Worm (Caenorhabditis elegans) whole organism, L1 larva: Measurements from ENCODE around the gene try-9.
A peak's percentile ranks its signal among the peaks of the same experiment; 100 is the strongest.

ENCODE experiments used
- C04F5.9 ChIP-seq: sonication (generic microtip); optimal IDR thresholded peaks from 2 replicates; lab custom pipeline; 2016; ENCODE audit warnings: missing genetic modification characterization, missing compliant biosample characterization
- aha-1 ChIP-seq: fragments of 150-350 bp; optimal IDR thresholded peaks from 2 replicates; lab custom pipeline; 2014; ENCODE audit warnings: missing biosample characterization, missing genetic modification characterization
- ama-1 ChIP-seq: fragments of 150-350 bp; optimal IDR thresholded peaks from 2 replicates; lab custom pipeline; 2014
- ceh-63 ChIP-seq: fragments of 200-800 bp; sonication (Bioruptor generic); optimal IDR thresholded peaks from 2 replicates; lab custom pipeline; 2018; ENCODE audit warnings: mild to moderate bottlenecking, missing genetic modification characterization, missing compliant biosample characterization
- ceh-8 ChIP-seq: fragments of 200-800 bp; sonication (Bioruptor generic); optimal IDR thresholded peaks from 2 replicates; lab custom pipeline; 2018; ENCODE audit warnings: mild to moderate bottlenecking, missing genetic modification characterization, moderate library complexity, missing compliant biosample characterization
- ceh-82 ChIP-seq, 3 experiments: fragments of 150-350 bp in 1 of 3; sonication (generic microtip) in 2 of 3; optimal IDR thresholded peaks; 2 replicates each; lab custom pipeline; 2014 to 2017; ENCODE audit warnings: missing biosample characterization in 3 of 3, missing genetic modification characterization in 3 of 3
- dpl-1 ChIP-seq, 3 experiments: fragments of 150-350 bp in 2 of 3; sonication (generic microtip) in 1 of 3; optimal IDR thresholded peaks; 2 replicates each; lab custom pipeline; 2014 to 2017; ENCODE audit warnings: missing biosample characterization in 3 of 3, missing genetic modification characterization in 3 of 3, missing genetic modification reagents in 3 of 3
- dsc-1 ChIP-seq: sonication (generic microtip); optimal IDR thresholded peaks from 2 replicates; lab custom pipeline; 2016; ENCODE audit warnings: mild to moderate bottlenecking, missing genetic modification characterization, missing compliant biosample characterization
- efl-1 ChIP-seq, 4 experiments: fragments of 150-350 bp; optimal IDR thresholded peaks in 3 of 4; peaks in 1 of 4; 1 replicate in 1 of 4; 2 replicates in 3 of 4; lab custom pipeline; 2014; ENCODE audit warnings: missing biosample characterization in 2 of 4, missing genetic modification characterization in 2 of 4, missing genetic modification reagents in 2 of 4
- efl-3 ChIP-seq: fragments of 200-800 bp; sonication (Bioruptor generic); optimal IDR thresholded peaks from 2 replicates; lab custom pipeline; 2018; ENCODE audit warnings: mild to moderate bottlenecking, missing genetic modification characterization, missing compliant biosample characterization
- egl-27 ChIP-seq, 2 experiments: fragments of 150-350 bp in 1 of 2; sonication (generic microtip); optimal IDR thresholded peaks; 3 replicates each; lab custom pipeline; 2017 to 2018; ENCODE audit warnings: missing biosample characterization in 2 of 2, missing genetic modification characterization in 2 of 2, missing genetic modification reagents in 2 of 2
- elt-3 ChIP-seq, 6 experiments: fragments of 150-350 bp in 1 of 6; sonication (generic microtip); optimal IDR thresholded peaks; 2 replicates each; lab custom pipeline; 2017 to 2018; ENCODE audit warnings: missing biosample characterization in 6 of 6, missing genetic modification characterization in 6 of 6, inconsistent platforms in 1 of 6
- ets-5 ChIP-seq: fragments of 200-800 bp; sonication (Bioruptor generic); IDR thresholded peaks from 2 replicates; pipeline ENCODE4 v1.3.6; 2022; ENCODE audit warnings: missing genetic modification characterization, missing compliant biosample characterization
- fkh-10 ChIP-seq: sonication (generic microtip); optimal IDR thresholded peaks from 2 replicates; lab custom pipeline; 2017; ENCODE audit warnings: missing biosample characterization, missing genetic modification reagents, missing genetic modification characterization
- grh-1 ChIP-seq: fragments of 200-800 bp; sonication (Bioruptor generic); IDR thresholded peaks from 2 replicates; pipeline ENCODE4 v1.3.6; 2022; ENCODE audit warnings: missing genetic modification reagents, missing genetic modification characterization, missing compliant biosample characterization
- hpl-2 ChIP-seq: fragments of 150-350 bp; optimal IDR thresholded peaks from 2 replicates; lab custom pipeline; 2014; ENCODE audit warnings: missing biosample characterization, missing genetic modification reagents, missing genetic modification characterization
- irx-1 ChIP-seq: sonication (generic microtip); optimal IDR thresholded peaks from 2 replicates; lab custom pipeline; 2016; ENCODE audit warnings: missing genetic modification characterization, missing compliant biosample characterization
- isw-1 ChIP-seq: fragments of 200-800 bp; sonication (Bioruptor generic); IDR thresholded peaks from 2 replicates; pipeline ENCODE4 v1.3.6; 2022; ENCODE audit warnings: missing genetic modification characterization, missing compliant biosample characterization
- jun-1 ChIP-seq: fragments of 150-350 bp; optimal IDR thresholded peaks from 2 replicates; lab custom pipeline; 2014; ENCODE audit warnings: missing biosample characterization, missing genetic modification reagents, missing genetic modification characterization
- lin-14 ChIP-seq: fragments of 200-800 bp; sonication (Bioruptor generic); optimal IDR thresholded peaks from 2 replicates; lab custom pipeline; 2018; ENCODE audit warnings: mild to moderate bottlenecking, missing genetic modification characterization, moderate library complexity, missing compliant biosample characterization
- lin-15B ChIP-seq: fragments of 150-350 bp; sonication (generic microtip); optimal IDR thresholded peaks from 3 replicates; lab custom pipeline; 2014; ENCODE audit warnings: missing biosample characterization, missing genetic modification characterization
- lin-35 ChIP-seq, 2 experiments: fragments of 150-350 bp; optimal IDR thresholded peaks; 2 replicates each; lab custom pipeline; 2014; ENCODE audit warnings: missing biosample characterization in 2 of 2, missing genetic modification characterization in 2 of 2, missing genetic modification reagents in 2 of 2
- lsy-2 ChIP-seq, 2 experiments: fragments of 150-350 bp; optimal IDR thresholded peaks; 2 replicates each; lab custom pipeline; 2014; ENCODE audit warnings: missing biosample characterization in 2 of 2, missing genetic modification characterization in 2 of 2
- mdl-1 ChIP-seq, 2 experiments: fragments of 150-350 bp; optimal IDR thresholded peaks; 2 replicates each; lab custom pipeline; 2014 to 2017; ENCODE audit warnings: missing biosample characterization in 2 of 2, missing genetic modification characterization in 2 of 2, inconsistent platforms in 1 of 2
- mef-2 ChIP-seq: fragments of 150-350 bp; optimal IDR thresholded peaks from 2 replicates; lab custom pipeline; 2014; ENCODE audit warnings: missing biosample characterization, missing genetic modification characterization
- mep-1 ChIP-seq: fragments of 150-350 bp; optimal IDR thresholded peaks from 2 replicates; lab custom pipeline; 2014; ENCODE audit warnings: missing biosample characterization, missing genetic modification characterization
- nhr-12 ChIP-seq: sonication (generic microtip); optimal IDR thresholded peaks from 2 replicates; lab custom pipeline; 2017; ENCODE audit warnings: missing biosample characterization, missing genetic modification characterization
- nhr-19 ChIP-seq: fragments of 200-800 bp; sonication (Bioruptor generic); conservative IDR thresholded peaks from 2 replicates; pipeline ENCODE4 v1.3.6; 2022; ENCODE audit warnings: missing genetic modification characterization, missing compliant biosample characterization
- nhr-20 ChIP-seq: sonication (generic microtip); optimal IDR thresholded peaks from 2 replicates; lab custom pipeline; 2016; ENCODE audit warnings: mild to moderate bottlenecking, missing genetic modification characterization, missing compliant biosample characterization
- nhr-47 ChIP-seq: sonication (generic microtip); optimal IDR thresholded peaks from 2 replicates; lab custom pipeline; 2016; ENCODE audit warnings: mild to moderate bottlenecking, missing genetic modification characterization, moderate library complexity, missing compliant biosample characterization
- nhr-76 ChIP-seq: sonication (generic microtip); optimal IDR thresholded peaks from 2 replicates; lab custom pipeline; 2017; ENCODE audit warnings: missing biosample characterization, missing genetic modification characterization
- nhr-77 ChIP-seq: fragments of 150-350 bp; optimal IDR thresholded peaks from 2 replicates; lab custom pipeline; 2014; ENCODE audit warnings: missing biosample characterization, missing genetic modification characterization
- nhr-85 ChIP-seq: sonication (generic microtip); peaks from one replicate; lab custom pipeline; 2016; ENCODE audit warnings: missing genetic modification characterization, inconsistent platforms, missing compliant biosample characterization
- nhr-90 ChIP-seq: sonication (generic microtip); optimal IDR thresholded peaks from 2 replicates; lab custom pipeline; 2016; ENCODE audit warnings: mild to moderate bottlenecking, missing genetic modification characterization, missing compliant biosample characterization; ENCODE audit not compliant: poor library complexity
- pqm-1 ChIP-seq: sonication (generic microtip); optimal IDR thresholded peaks from 3 replicates; lab custom pipeline; 2017; ENCODE audit warnings: missing biosample characterization, missing genetic modification characterization
- rnt-1 ChIP-seq: sonication (generic microtip); optimal IDR thresholded peaks from 2 replicates; lab custom pipeline; 2016; ENCODE audit warnings: mild to moderate bottlenecking, missing genetic modification characterization, moderate library complexity, missing compliant biosample characterization
- skn-1 ChIP-seq: fragments of 150-350 bp; optimal IDR thresholded peaks from 2 replicates; lab custom pipeline; 2014; ENCODE audit warnings: missing biosample characterization, missing genetic modification characterization
- snpc-4 ChIP-seq: fragments of 150-350 bp; optimal IDR thresholded peaks from 2 replicates; lab custom pipeline; 2014; ENCODE audit warnings: missing biosample characterization, missing genetic modification characterization
- sox-4 ChIP-seq: sonication (generic microtip); optimal IDR thresholded peaks from 2 replicates; lab custom pipeline; 2016; ENCODE audit warnings: missing genetic modification characterization, missing compliant biosample characterization
- swsn-7 ChIP-seq: sonication (generic microtip); optimal IDR thresholded peaks from 2 replicates; lab custom pipeline; 2016; ENCODE audit warnings: missing genetic modification characterization, missing compliant biosample characterization
- tbx-2 ChIP-seq: sonication (generic microtip); optimal IDR thresholded peaks from 2 replicates; lab custom pipeline; 2016; ENCODE audit warnings: missing genetic modification characterization, missing compliant biosample characterization
- tlp-1 ChIP-seq: fragments of 150-350 bp; optimal IDR thresholded peaks from 2 replicates; lab custom pipeline; 2014; ENCODE audit warnings: missing biosample characterization, missing genetic modification characterization
- unc-130 ChIP-seq: fragments of 150-350 bp; optimal IDR thresholded peaks from 2 replicates; lab custom pipeline; 2017; ENCODE audit warnings: missing biosample characterization, missing genetic modification characterization, inconsistent platforms
- unc-30 ChIP-seq: sonication (generic microtip); optimal IDR thresholded peaks from 2 replicates; lab custom pipeline; 2017; ENCODE audit warnings: missing biosample characterization, missing genetic modification characterization
- unc-62 ChIP-seq: fragments of 150-350 bp; optimal IDR thresholded peaks from 2 replicates; lab custom pipeline; 2014; ENCODE audit warnings: missing biosample characterization, missing genetic modification reagents, missing genetic modification characterization
- unc-98 ChIP-seq: fragments of 200-800 bp; sonication (Bioruptor generic); IDR thresholded peaks from 2 replicates; pipeline ENCODE4 v1.3.6; 2022; ENCODE audit warnings: missing genetic modification characterization, missing compliant biosample characterization
- xbp-1 ChIP-seq: sonication (generic microtip); optimal IDR thresholded peaks from 2 replicates; lab custom pipeline; 2016; ENCODE audit warnings: missing genetic modification characterization, missing compliant biosample characterization
- zip-4 ChIP-seq: fragments of 200-800 bp; sonication (Bioruptor generic); optimal IDR thresholded peaks from 2 replicates; lab custom pipeline; 2018; ENCODE audit warnings: mild to moderate bottlenecking, missing genetic modification characterization, moderate library complexity, missing compliant biosample characterization
- ztf-11 ChIP-seq, 2 experiments: sonication (generic microtip); optimal IDR thresholded peaks; 2 replicates each; lab custom pipeline; 2016 to 2017; ENCODE audit warnings: missing genetic modification characterization in 2 of 2, missing biosample characterization in 1 of 2, missing compliant biosample characterization in 1 of 2
- ztf-4 ChIP-seq: fragments of 150-350 bp; optimal IDR thresholded peaks from 2 replicates; lab custom pipeline; 2014; ENCODE audit warnings: missing biosample characterization, missing genetic modification characterization

try-9 gene

ce11 chrII:4376295-4377172, 8.5 kb downstream of the try-9 start, which contains the start of gene ntl-2 (continued):
- TF ChIP-seq unc-62: no peak
- TF ChIP-seq ceh-8 (GFP tag; lab: Kevin White, UChicago): peak; percentile 99
- TF ChIP-seq ets-5 (GFP tag; lab: Robert Waterston, UW): no peak
- TF ChIP-seq isw-1 (GFP tag; lab: Robert Waterston, UW): peak; percentile 94
- peak; percentile 13 for TF ChIP-seq nhr-12 (tag; lab: Kevin White, UChicago)
- TF ChIP-seq tlp-1: no peak
- peak in 1 of 2 experiments; percentile 76 for TF ChIP-seq ztf-11 (tag; optimal IDR thresholded peaks at IDR 0.05; lab: Kevin White, UChicago)
- TF ChIP-seq ama-1 (lab: Kevin White, UChicago): peak; percentile 16
- peak; percentile 88 for TF ChIP-seq irx-1 (tag; lab: Kevin White, UChicago)
- TF ChIP-seq ceh-82 (tag; optimal IDR thresholded peaks at IDR 0.05; lab: Kevin White, UChicago): peak; percentile 89 to 97 (median 91)
- TF ChIP-seq swsn-7 (tag; lab: Kevin White, UChicago): peak; percentile 95
- peak; percentile 47 for TF ChIP-seq pqm-1
- peak; percentile 95 for TF ChIP-seq nhr-19
- peak in 3 of 6 experiments; percentile 74 to 82 (median 77) for TF ChIP-seq elt-3 (tag; optimal IDR thresholded peaks at IDR 0.05; lab: Kevin White, UChicago)
- TF ChIP-seq unc-30 (tag; lab: Kevin White, UChicago): no peak
- TF ChIP-seq mep-1 (tag; lab: Kevin White, UChicago): peak; percentile 96
- TF ChIP-seq tbx-2: peak; percentile 93
- TF ChIP-seq ztf-4: peak; percentile 89
- TF ChIP-seq efl-3 (GFP tag; lab: Kevin White, UChicago): peak; percentile 71
- peak; percentile 96 for TF ChIP-seq rnt-1 (tag; lab: Kevin White, UChicago)
- peak; percentile 88 for TF ChIP-seq snpc-4 (tag; lab: Kevin White, UChicago)
- peak; percentile 48; the same call in 1 of the 2 replicates for TF ChIP-seq unc-98 (GFP tag; lab: Robert Waterston, UW)
- peak; percentile 97 for TF ChIP-seq nhr-77 (tag; lab: Kevin White, UChicago)
- TF ChIP-seq skn-1: peak; percentile 92
- TF ChIP-seq unc-130 (tag; lab: Kevin White, UChicago): peak; percentile 88
- peak; percentile 86 for TF ChIP-seq xbp-1
- peak; percentile 97 for TF ChIP-seq nhr-85 (tag; lab: Kevin White, UChicago)
- TF ChIP-seq sox-4 (tag; lab: Kevin White, UChicago): peak; percentile 73
- TF ChIP-seq lin-35 (GFP tag; optimal IDR thresholded peaks at IDR 0.05; lab: Kevin White, UChicago): peak; percentile 84 to 92
- TF ChIP-seq nhr-76 (tag; lab: Kevin White, UChicago): no peak
- TF ChIP-seq mdl-1 (tag; optimal IDR thresholded peaks at IDR 0.05; lab: Kevin White, UChicago): peak; percentile 60 to 96
- peak; percentile 95 for TF ChIP-seq lin-15B
- TF ChIP-seq dpl-1 (GFP tag; optimal IDR thresholded peaks at IDR 0.05; lab: Kevin White, UChicago): peak; percentile 82 to 85 (median 82)
- peak; percentile 88 for TF ChIP-seq dsc-1 (tag; lab: Kevin White, UChicago)
- peak; percentile 77 for TF ChIP-seq zip-4 (GFP tag; lab: Kevin White, UChicago)
- peak; percentile 77 for TF ChIP-seq mef-2 (tag; lab: Kevin White, UChicago)
- TF ChIP-seq hpl-2 (GFP tag; lab: Kevin White, UChicago): peak; percentile 56
- peak; percentile 88 for TF ChIP-seq fkh-10 (GFP tag; lab: Kevin White, UChicago)
- peak; percentile 48 to 82 for TF ChIP-seq egl-27 (tag; optimal IDR thresholded peaks at IDR 0.05; lab: Kevin White, UChicago)
- peak; percentile 94 for TF ChIP-seq ceh-63
- peak; percentile 70 for TF ChIP-seq aha-1
- peak; percentile 91 for TF ChIP-seq grh-1
- peak; percentile 74 for TF ChIP-seq C04F5.9 (tag; lab: Kevin White, UChicago)
- TF ChIP-seq jun-1 (tag; lab: Kevin White, UChicago): peak; percentile 95
- peak; percentile 97 for TF ChIP-seq nhr-47 (tag; lab: Kevin White, UChicago)
- peak; percentile 99 for TF ChIP-seq lsy-2 (tag; optimal IDR thresholded peaks at IDR 0.05; lab: Kevin White, UChicago)
- peak; percentile 95 for TF ChIP-seq nhr-20 (tag; lab: Kevin White, UChicago)
- peak; percentile 89 to 94 for TF ChIP-seq efl-1 (optimal IDR thresholded peaks at IDR 0.05; lab: Kevin White, UChicago)
- TF ChIP-seq efl-1 (GFP tag; optimal IDR thresholded peaks at IDR 0.05 in 1 of 2; lab: Kevin White, UChicago): peak; percentile 76 to 98
- TF ChIP-seq nhr-90 (tag; lab: Kevin White, UChicago): peak; percentile 92
- peak; percentile 100 for TF ChIP-seq lin-14
